Worm (Caenorhabditis elegans) whole organism, late embryonic: ENCODE data around the gene srlf-35.

Experiments used
- T23F11.4 ChIP-seq: fragments of 200-800 bp; sonication (Bioruptor generic); optimal IDR thresholded peaks from 2 replicates; lab custom pipeline; 2018; ENCODE audit warnings: mild to moderate bottlenecking, missing genetic modification characterization, missing compliant biosample characterization
- ceh-9 ChIP-seq: sonication (generic microtip); optimal IDR thresholded peaks from 2 replicates; lab custom pipeline; 2016; ENCODE audit warnings: mild to moderate bottlenecking, missing genetic modification characterization, inconsistent platforms, missing compliant biosample characterization
- dmd-4 ChIP-seq: sonication (generic microtip); optimal IDR thresholded peaks from 2 replicates; lab custom pipeline; 2016; ENCODE audit warnings: borderline replicate concordance, missing genetic modification characterization, missing compliant biosample characterization
- elt-2 ChIP-seq: sonication (generic microtip); optimal IDR thresholded peaks from 2 replicates; lab custom pipeline; 2016; ENCODE audit warnings: missing genetic modification reagents, missing genetic modification characterization, missing compliant biosample characterization
- fax-1 ChIP-seq: sonication (generic microtip); optimal IDR thresholded peaks from 2 replicates; lab custom pipeline; 2016; ENCODE audit warnings: missing genotype, missing genetic modification characterization, missing compliant biosample characterization
- fkh-10 ChIP-seq: fragments of 150-350 bp; optimal IDR thresholded peaks from 2 replicates; lab custom pipeline; 2014; ENCODE audit warnings: missing biosample characterization, missing genetic modification reagents, missing genetic modification characterization
- hlh-8 ChIP-seq: sonication (generic microtip); optimal IDR thresholded peaks from 2 replicates; lab custom pipeline; 2016; ENCODE audit warnings: missing genotype, missing genetic modification characterization, missing compliant biosample characterization
- lin-11 ChIP-seq: fragments of 200-800 bp; sonication (Bioruptor generic); optimal IDR thresholded peaks from 2 replicates; lab custom pipeline; 2018; ENCODE audit warnings: mild to moderate bottlenecking, missing genetic modification characterization, missing compliant biosample characterization
- mec-3 ChIP-seq: sonication (generic microtip); optimal IDR thresholded peaks from 2 replicates; lab custom pipeline; 2016; ENCODE audit warnings: borderline replicate concordance, missing genetic modification characterization, missing compliant biosample characterization
- npax-4 ChIP-seq: sonication (generic microtip); optimal IDR thresholded peaks from 2 replicates; lab custom pipeline; 2016; ENCODE audit warnings: missing genetic modification characterization, missing compliant biosample characterization
- pha-4 ChIP-seq: fragments of 150-350 bp; optimal IDR thresholded peaks from 2 replicates; lab custom pipeline; 2018; ENCODE audit warnings: missing biosample characterization, missing genetic modification reagents, missing genetic modification characterization
- pqm-1 ChIP-seq: sonication (generic microtip); optimal IDR thresholded peaks from 2 replicates; lab custom pipeline; 2016; ENCODE audit warnings: missing genetic modification characterization, missing compliant biosample characterization
- ref-2 ChIP-seq: sonication (generic microtip); optimal IDR thresholded peaks from 2 replicates; lab custom pipeline; 2016; ENCODE audit warnings: missing genetic modification characterization, missing compliant biosample characterization
- unc-55 ChIP-seq: sonication (generic microtip); optimal IDR thresholded peaks from 2 replicates; lab custom pipeline; 2017; ENCODE audit warnings: missing biosample characterization, missing genetic modification reagents, missing genetic modification characterization

DNA sequence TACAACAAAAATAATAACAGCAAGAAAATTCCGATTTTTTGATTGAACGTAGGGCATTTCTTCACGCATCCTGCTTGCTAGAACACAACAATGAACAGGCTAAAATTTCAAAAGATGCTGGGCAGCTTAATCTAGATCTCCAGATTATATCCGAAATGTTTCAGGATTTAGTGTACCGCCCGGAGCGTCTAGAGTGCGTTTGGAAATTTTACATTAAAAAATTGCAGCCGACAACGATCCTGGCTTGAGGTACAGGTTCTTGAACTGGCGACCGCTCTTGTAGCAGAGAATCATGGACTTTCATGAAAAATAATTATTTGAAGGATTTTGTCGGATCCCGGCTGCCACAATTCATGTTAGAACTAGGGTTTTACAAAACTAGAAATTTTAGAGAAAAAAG, 44.2 kb downstream of the srlf-35 start, which contains the start of gene C14C6.6:
- no peak for TF ChIP-seq elt-2
- no peak for TF ChIP-seq dmd-4 (tag; lab: Kevin White, UChicago)
- TF ChIP-seq ref-2 (tag; lab: Kevin White, UChicago) = no peak
- TF ChIP-seq hlh-8 (tag; lab: Kevin White, UChicago) = no peak
- no peak for TF ChIP-seq lin-11
- TF ChIP-seq mec-3 (tag; lab: Kevin White, UChicago) = no peak
- no peak for TF ChIP-seq ceh-9
- no peak for TF ChIP-seq npax-4 (tag; lab: Kevin White, UChicago)
- TF ChIP-seq unc-55 = no peak
- TF ChIP-seq pha-4 (tag; lab: Kevin White, UChicago) = no peak
- TF ChIP-seq fax-1 (tag; lab: Kevin White, UChicago) = no peak
- TF ChIP-seq fkh-10 (GFP tag; lab: Kevin White, UChicago) = no peak
- no peak for TF ChIP-seq T23F11.4 (GFP tag; lab: Kevin White, UChicago)
- TF ChIP-seq pqm-1 (tag; lab: Kevin White, UChicago) = no peak
